Fruit fly (Drosophila melanogaster): ENCODE measurements around the gene CG6059.

Gene CG6059

dm6 chr3R:27116465-27117092, 7.9 kb downstream of the CG6059 start, which contains the start of the genes CG6066 and CG5880:
Gene CG6066, minus strand, starts transcription at chr3R:27116707.
Gene CG5880, plus strand, starts transcription at chr3R:27116745.
- TF ChIP-seq ey (GFP tag; optimal IDR thresholded peaks at IDR 0.05) = no peak
- no peak for TF ChIP-seq h (GFP tag; optimal IDR thresholded peaks at IDR 0.05)
- TF ChIP-seq dl (GFP tag; optimal IDR thresholded peaks at IDR 0.05; ENCODE audit: insufficient read depth in 1 of 2, partially characterized antibody in 2 of 2) = no peak
- TF ChIP-seq brk (GFP tag; optimal IDR thresholded peaks at IDR 0.05) = no peak
- no peak for TF ChIP-seq tai (GFP tag; optimal IDR thresholded peaks at IDR 0.05)
- no peak for TF ChIP-seq usp (GFP tag; optimal IDR thresholded peaks at IDR 0.05)
- no peak for TF ChIP-seq fru (GFP tag; optimal IDR thresholded peaks at IDR 0.05)
- no peak for TF ChIP-seq lola (GFP tag; optimal IDR thresholded peaks at IDR 0.05)
- no peak for TF ChIP-seq N (GFP tag; optimal IDR thresholded peaks at IDR 0.05)
- no peak for TF ChIP-seq Jra (GFP tag; optimal IDR thresholded peaks at IDR 0.05)
- TF ChIP-seq br (GFP tag; optimal IDR thresholded peaks at IDR 0.05) = no peak
- no peak for TF ChIP-seq Mio (GFP tag; optimal IDR thresholded peaks at IDR 0.05)
- no peak for TF ChIP-seq woc (GFP tag; optimal IDR thresholded peaks at IDR 0.05)
- no peak for TF ChIP-seq Dif (GFP tag; optimal IDR thresholded peaks at IDR 0.05; ENCODE audit: partially characterized antibody)
- no peak for TF ChIP-seq OdsH (GFP tag; optimal IDR thresholded peaks at IDR 0.05)
- TF ChIP-seq HLH106 (tag; optimal IDR thresholded peaks at IDR 0.05) = no peak
- TF ChIP-seq sage (GFP tag; optimal IDR thresholded peaks at IDR 0.05) = no peak
- TF ChIP-seq dmrt93B (GFP tag; optimal IDR thresholded peaks at IDR 0.05) = no peak
- TF ChIP-seq Myc (optimal IDR thresholded peaks at IDR 0.05) = no peak
- no peak for TF ChIP-seq Sp1 (GFP tag; optimal IDR thresholded peaks at IDR 0.05)

dm6 chr3R:27111784-27112602, 12.5 kb downstream of the CG6059 start, which contains the start of the genes gb and CG5815:
Gene gb, minus strand, starts transcription at chr3R:27112270.
Gene CG5815, plus strand, starts transcription at chr3R:27112566.
- no peak for TF ChIP-seq Vsx2 (GFP tag; optimal IDR thresholded peaks at IDR 0.05; ENCODE audit: partially characterized antibody)
- no peak for TF ChIP-seq CrebA (GFP tag; optimal IDR thresholded peaks at IDR 0.05; ENCODE audit: borderline replicate concordance)
- no peak for TF ChIP-seq brk (GFP tag; optimal IDR thresholded peaks at IDR 0.05)
- TF ChIP-seq jim (GFP tag; optimal IDR thresholded peaks at IDR 0.05) = no peak
- no peak for TF ChIP-seq Hr78 (GFP tag; optimal IDR thresholded peaks at IDR 0.05)
- TF ChIP-seq Dif (GFP tag; optimal IDR thresholded peaks at IDR 0.05; ENCODE audit: partially characterized antibody) = no peak
- peak; percentile 87 for TF ChIP-seq fru (GFP tag; optimal IDR thresholded peaks at IDR 0.05)
- no peak for TF ChIP-seq Jra (GFP tag; optimal IDR thresholded peaks at IDR 0.05)
- TF ChIP-seq pan (optimal IDR thresholded peaks at IDR 0.05) = no peak
- TF ChIP-seq sv (GFP tag; optimal IDR thresholded peaks at IDR 0.05) = peak; percentile 88
- no peak for TF ChIP-seq dl (GFP tag; optimal IDR thresholded peaks at IDR 0.05; ENCODE audit: insufficient read depth in 1 of 2, partially characterized antibody in 2 of 2)
- TF ChIP-seq psq (GFP tag; optimal IDR thresholded peaks at IDR 0.05) = peak; percentile 98
- TF ChIP-seq Hnf4 (GFP tag; optimal IDR thresholded peaks at IDR 0.05) = no peak
- TF ChIP-seq sage (GFP tag; optimal IDR thresholded peaks at IDR 0.05) = no peak
- TF ChIP-seq h (GFP tag; optimal IDR thresholded peaks at IDR 0.05) = peak; percentile 92
- peak; percentile 66 for TF ChIP-seq CG32264 (GFP tag; optimal IDR thresholded peaks at IDR 0.05)
- TF ChIP-seq N (GFP tag; optimal IDR thresholded peaks at IDR 0.05) = no peak
- peak; percentile 89 for TF ChIP-seq OdsH (GFP tag; optimal IDR thresholded peaks at IDR 0.05)
- TF ChIP-seq tai (GFP tag; optimal IDR thresholded peaks at IDR 0.05) = no peak
- TF ChIP-seq woc (GFP tag; optimal IDR thresholded peaks at IDR 0.05) = no peak
- no peak for TF ChIP-seq usp (GFP tag; optimal IDR thresholded peaks at IDR 0.05)
- no peak for TF ChIP-seq Abd-B (GFP tag; optimal IDR thresholded peaks at IDR 0.05)
- peak; percentile 76 for TF ChIP-seq Rel (GFP tag; optimal IDR thresholded peaks at IDR 0.05)
- peak; percentile 67 for TF ChIP-seq Rel (tag; optimal IDR thresholded peaks at IDR 0.05)
- TF ChIP-seq br (GFP tag; optimal IDR thresholded peaks at IDR 0.05) = peak; percentile 90
- peak; percentile 81 for TF ChIP-seq dmrt93B (GFP tag; optimal IDR thresholded peaks at IDR 0.05)
- no peak for TF ChIP-seq dsf (GFP tag; optimal IDR thresholded peaks at IDR 0.05; ENCODE audit: borderline replicate concordance)
- TF ChIP-seq Mio (GFP tag; optimal IDR thresholded peaks at IDR 0.05) = peak; percentile 76
- TF ChIP-seq CG9705 (GFP tag; optimal IDR thresholded peaks at IDR 0.05) = peak; percentile 84
- peak; percentile 92 for TF ChIP-seq rgr (GFP tag; optimal IDR thresholded peaks at IDR 0.05)
- TF ChIP-seq GATAd (GFP tag; optimal IDR thresholded peaks at IDR 0.05) = peak; percentile 7
- peak; percentile 87 for TF ChIP-seq ey (GFP tag; optimal IDR thresholded peaks at IDR 0.05)
- no peak for TF ChIP-seq Myc (optimal IDR thresholded peaks at IDR 0.05)
- TF ChIP-seq Dfd (GFP tag; optimal IDR thresholded peaks at IDR 0.05) = no peak
- TF ChIP-seq Sp1 (GFP tag; optimal IDR thresholded peaks at IDR 0.05) = peak; percentile 88
- TF ChIP-seq lola (GFP tag; optimal IDR thresholded peaks at IDR 0.05) = no peak
- peak; percentile 35 to 92 for TF ChIP-seq foxo (GFP tag; optimal IDR thresholded peaks at IDR 0.05)
- TF ChIP-seq HLH106 (tag; optimal IDR thresholded peaks at IDR 0.05) = peak; percentile 93
- peak; percentile 91 for TF ChIP-seq Hr83 (GFP tag; optimal IDR thresholded peaks at IDR 0.05; ENCODE audit: poor library complexity, severe bottlenecking)

Data from whole organism, wandering third instar larva.